Fruit fly (Drosophila melanogaster): ENCODE measurements around the gene olf413.
A peak's percentile ranks its signal among the peaks of the same experiment; 100 is the strongest.

Gene olf413

DNA sequence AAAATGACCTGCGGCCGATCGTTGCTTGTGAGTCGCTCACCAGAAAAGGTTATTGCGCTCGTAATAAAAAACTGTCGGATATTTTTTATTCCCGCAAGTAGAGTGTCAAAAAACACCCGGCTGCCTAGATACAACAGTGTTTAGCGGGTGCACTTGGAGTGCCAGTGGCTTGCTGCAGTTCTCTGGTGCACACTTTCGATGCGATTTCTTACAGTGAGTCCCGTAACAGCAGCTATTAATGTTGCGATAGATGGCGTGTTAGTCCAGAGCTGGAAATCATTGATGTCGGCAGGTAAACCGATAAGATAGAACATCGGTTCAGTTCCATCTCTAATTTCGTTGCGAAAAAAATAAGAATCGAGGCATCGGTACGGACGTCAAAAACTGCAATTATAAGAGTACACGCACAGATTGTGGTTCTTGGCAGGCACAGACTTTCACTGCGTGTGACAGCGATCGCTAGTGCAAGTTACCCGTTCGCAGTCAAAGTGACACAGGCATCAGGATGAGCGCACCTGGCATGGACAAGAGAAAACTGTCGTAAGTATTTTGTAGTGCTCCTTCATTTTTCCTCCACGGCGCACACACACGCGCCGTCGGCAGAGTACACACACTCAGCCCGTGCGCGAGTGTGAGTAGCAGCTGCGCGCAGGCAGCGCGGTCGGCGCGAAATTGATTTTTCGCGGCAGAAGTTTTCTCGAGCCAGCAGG is 131.5 kb downstream of the olf413 start, which contains the start of gene Csp (continued):
- TF ChIP-seq tll (GFP tag; optimal IDR thresholded peaks at IDR 0.05) = peak in 1 of 2 experiments; percentile 75
- no peak for TF ChIP-seq B-H2 (GFP tag; optimal IDR thresholded peaks at IDR 0.05)
- no peak for TF ChIP-seq CG30431 (GFP tag; optimal IDR thresholded peaks at IDR 0.05)
- TF ChIP-seq ci (GFP tag; IDR thresholded peaks at IDR 0.05) = peak; percentile 59
- 0 out of 3 replicates have a peak, but pooled peaks have one; percentile 11 for TF ChIP-seq Doc3 (GFP tag; IDR thresholded peaks at IDR 0.05; ENCODE audit: partially characterized antibody)
- TF ChIP-seq Atf6 (GFP tag; IDR thresholded peaks at IDR 0.05) = 0 out of 2 replicates have a peak, but pooled peaks have one; percentile 20
- no peak for TF ChIP-seq sr (GFP tag; IDR thresholded peaks at IDR 0.05)
- TF ChIP-seq NFAT (GFP tag; IDR thresholded peaks at IDR 0.05) = peak; percentile 45; the same call in 1 of the 2 replicates
- TF ChIP-seq Adf1 (GFP tag; IDR thresholded peaks at IDR 0.05) = peak; percentile 96
- TF ChIP-seq CG4282 (GFP tag; optimal IDR thresholded peaks at IDR 0.05) = no peak
- TF ChIP-seq D (optimal IDR thresholded peaks at IDR 0.05) = no peak
- TF ChIP-seq D (GFP tag; optimal IDR thresholded peaks at IDR 0.05) = no peak
- TF ChIP-seq Nf-YC (tag; optimal IDR thresholded peaks at IDR 0.05) = no peak
- TF ChIP-seq Sin3A (optimal IDR thresholded peaks at IDR 0.05) = peak; percentile 40
- TF ChIP-seq croc (GFP tag; conservative IDR thresholded peaks at IDR 0.05) = no peak
- TF ChIP-seq CG12299 (tag; optimal IDR thresholded peaks at IDR 0.05) = peak; percentile 56
- TF ChIP-seq zen (tag; optimal IDR thresholded peaks at IDR 0.05) = peak; percentile 48
- TF ChIP-seq CG8944 (GFP tag; optimal IDR thresholded peaks at IDR 0.05) = peak; percentile 33
- no peak for TF ChIP-seq Gug (GFP tag; IDR thresholded peaks at IDR 0.05)
- no peak for TF ChIP-seq disco-r (GFP tag; optimal IDR thresholded peaks at IDR 0.05)
- peak; percentile 55 for TF ChIP-seq Neu2 (GFP tag; optimal IDR thresholded peaks at IDR 0.05; ENCODE audit: borderline replicate concordance)
- TF ChIP-seq CG17186 (GFP tag; optimal IDR thresholded peaks at IDR 0.05) = peak; percentile 80
- no peak for TF ChIP-seq CG1024 (GFP tag; IDR thresholded peaks at IDR 0.05)
- peak in 1 of 2 experiments; percentile 65 for TF ChIP-seq Hr78 (GFP tag; optimal IDR thresholded peaks at IDR 0.05)
- no peak for TF ChIP-seq CG10147 (GFP tag; optimal IDR thresholded peaks at IDR 0.05)
- TF ChIP-seq lmd (GFP tag; IDR thresholded peaks at IDR 0.05) = no peak
- TF ChIP-seq bsh (GFP tag; optimal IDR thresholded peaks at IDR 0.05) = no peak
- no peak for TF ChIP-seq CG10462 (GFP tag; optimal IDR thresholded peaks at IDR 0.05)
- TF ChIP-seq Bteb2 (GFP tag; optimal IDR thresholded peaks at IDR 0.05) = no peak
- TF ChIP-seq CG1529 (GFP tag; optimal IDR thresholded peaks at IDR 0.05) = no peak
- no peak for TF ChIP-seq bcd (GFP tag; optimal IDR thresholded peaks at IDR 0.05)
- 0 out of 2 replicates have a peak, but pooled peaks have one; percentile 5 for TF ChIP-seq aop (GFP tag; IDR thresholded peaks at IDR 0.05)
- TF ChIP-seq CG3065 (GFP tag; optimal IDR thresholded peaks at IDR 0.05) = no peak
- TF ChIP-seq nerfin-1 (tag; optimal IDR thresholded peaks at IDR 0.05) = no peak
- no peak for TF ChIP-seq Dfd (GFP tag; optimal IDR thresholded peaks at IDR 0.05)
- TF ChIP-seq CG11560 (tag; IDR thresholded peaks at IDR 0.05) = no peak
- TF ChIP-seq onecut (GFP tag; IDR thresholded peaks at IDR 0.05) = peak; percentile 99
- TF ChIP-seq klu (GFP tag; IDR thresholded peaks at IDR 0.05) = no peak
- peak; percentile 22 for TF ChIP-seq CG10979 (tag; optimal IDR thresholded peaks at IDR 0.05)
- TF ChIP-seq tna (GFP tag; IDR thresholded peaks at IDR 0.05; ENCODE audit: partially characterized antibody) = peak; percentile 35; the same call in 1 of the 2 replicates
- TF ChIP-seq crc (GFP tag; optimal IDR thresholded peaks at IDR 0.05) = no peak
- peak; percentile 66 for TF ChIP-seq trem (tag; optimal IDR thresholded peaks at IDR 0.05)
- peak; percentile 93 for TF ChIP-seq Sry-δ (GFP tag; optimal IDR thresholded peaks at IDR 0.05)
- TF ChIP-seq Aef1 (GFP tag; IDR thresholded peaks at IDR 0.05) = no peak
- TF ChIP-seq dpn (GFP tag; optimal IDR thresholded peaks at IDR 0.05) = peak in 1 of 2 experiments; percentile 8
- TF ChIP-seq dmrt11E (tag; optimal IDR thresholded peaks at IDR 0.05) = no peak
- peak; percentile 22 for TF ChIP-seq CG13424 (tag; optimal IDR thresholded peaks at IDR 0.05)
- TF ChIP-seq Rfx (GFP tag; IDR thresholded peaks at IDR 0.05) = peak; percentile 57; the same call in 1 of the 2 replicates
- TF ChIP-seq chinmo (GFP tag; IDR thresholded peaks at IDR 0.05; ENCODE audit: partially characterized antibody) = peak; percentile 86; the same call in 3 of the 4 replicates
- TF ChIP-seq jigr1 (GFP tag; IDR thresholded peaks at IDR 0.05) = no peak; the same call in 2 of the 3 replicates
